Fruit fly (Drosophila melanogaster): ENCODE data around the gene Rcd-1.

Gene Rcd-1

dm6 chrX:19597684-19598363 is 40.7 kb upstream of the Rcd-1 start, which contains the start of gene RpS10b (continued):
- TF ChIP-seq GATAe (GFP tag; conservative IDR thresholded peaks at IDR 0.05) = no peak
- peak; percentile 60 for TF ChIP-seq ttk (GFP tag; IDR thresholded peaks at IDR 0.05)
- TF ChIP-seq Mrtf (GFP tag; IDR thresholded peaks at IDR 0.05) = peak; percentile 72; the same call in 2 of the 3 replicates
- peak; percentile 47 for TF ChIP-seq Sox102F (GFP tag; optimal IDR thresholded peaks at IDR 0.05)
- TF ChIP-seq cad (GFP tag; optimal IDR thresholded peaks at IDR 0.05) = no peak
- peak; percentile 55 for TF ChIP-seq CG9932 (GFP tag; IDR thresholded peaks at IDR 0.05)
- TF ChIP-seq CG4282 (GFP tag; optimal IDR thresholded peaks at IDR 0.05) = no peak
- TF ChIP-seq Doc3 (GFP tag; IDR thresholded peaks at IDR 0.05; ENCODE audit: partially characterized antibody) = peak; percentile 89
- peak; percentile 74; the same call in 1 of the 2 replicates for TF ChIP-seq ato (GFP tag; IDR thresholded peaks at IDR 0.05; ENCODE audit: partially characterized antibody)
- TF ChIP-seq ash1 (GFP tag; optimal IDR thresholded peaks at IDR 0.05) = peak; percentile 81
- no peak for TF ChIP-seq yki (optimal IDR thresholded peaks at IDR 0.05)
- peak; percentile 78 for TF ChIP-seq CG7963 (GFP tag; IDR thresholded peaks at IDR 0.05; ENCODE audit: partially characterized antibody)
- peak; percentile 82 for TF ChIP-seq Jarid2 (GFP tag; optimal IDR thresholded peaks at IDR 0.05)
- TF ChIP-seq Xbp1 (GFP tag; optimal IDR thresholded peaks at IDR 0.05) = peak; percentile 68
- TF ChIP-seq emc (GFP tag; optimal IDR thresholded peaks at IDR 0.05) = peak; percentile 84
- TF ChIP-seq Dip3 (GFP tag; optimal IDR thresholded peaks at IDR 0.05) = peak; percentile 76
- peak; percentile 97 for TF ChIP-seq knrl (GFP tag; IDR thresholded peaks at IDR 0.05; ENCODE audit: partially characterized antibody)
- TF ChIP-seq grau (tag; optimal IDR thresholded peaks at IDR 0.05) = peak; percentile 81
- peak; percentile 90 for TF ChIP-seq chm (GFP tag; IDR thresholded peaks at IDR 0.05)
- peak; percentile 97 for TF ChIP-seq Lhr (GFP tag; optimal IDR thresholded peaks at IDR 0.05)
- peak; percentile 88 for TF ChIP-seq nerfin-1 (tag; optimal IDR thresholded peaks at IDR 0.05)
- peak; percentile 91 for TF ChIP-seq Hey (tag; optimal IDR thresholded peaks at IDR 0.05)
- peak; percentile 53 for TF ChIP-seq zf30C (GFP tag; optimal IDR thresholded peaks at IDR 0.05)
- peak; percentile 98 for TF ChIP-seq CG10543 (GFP tag; optimal IDR thresholded peaks at IDR 0.05)
- TF ChIP-seq CG8944 (GFP tag; optimal IDR thresholded peaks at IDR 0.05) = peak; percentile 73
- TF ChIP-seq zfh1 (GFP tag; IDR thresholded peaks at IDR 0.05) = peak; percentile 86
- TF ChIP-seq CG34422 (GFP tag; IDR thresholded peaks at IDR 0.05) = peak; percentile 84
- TF ChIP-seq cg (GFP tag; optimal IDR thresholded peaks at IDR 0.05) = peak; percentile 5
- TF ChIP-seq CG33557 (GFP tag; optimal IDR thresholded peaks at IDR 0.05) = peak; percentile 86
- peak; percentile 81 for TF ChIP-seq Rx (GFP tag; IDR thresholded peaks at IDR 0.05)
- TF ChIP-seq CG18764 (GFP tag; optimal IDR thresholded peaks at IDR 0.05) = peak; percentile 83
- peak; percentile 95 for TF ChIP-seq mirr (GFP tag; optimal IDR thresholded peaks at IDR 0.05)
- peak; percentile 81 for TF ChIP-seq cato (GFP tag; optimal IDR thresholded peaks at IDR 0.05; ENCODE audit: borderline replicate concordance)
- peak; percentile 96 for TF ChIP-seq CG6813 (GFP tag; optimal IDR thresholded peaks at IDR 0.05)
- TF ChIP-seq CG2199 (GFP tag; IDR thresholded peaks at IDR 0.05) = 0 out of 3 replicates have a peak, but pooled peaks have one; percentile 51
- peak; percentile 85 for TF ChIP-seq NFAT (GFP tag; IDR thresholded peaks at IDR 0.05)
- TF ChIP-seq h (optimal IDR thresholded peaks at IDR 0.05) = no peak
- peak; percentile 69 for TF ChIP-seq CG11247 (GFP tag; IDR thresholded peaks at IDR 0.05)
- TF ChIP-seq Dek (tag; optimal IDR thresholded peaks at IDR 0.05) = peak; percentile 56
- peak; percentile 56; the same call in 1 of the 2 replicates for TF ChIP-seq gsb (GFP tag; IDR thresholded peaks at IDR 0.05)
- peak; percentile 83 for TF ChIP-seq Abd-B (GFP tag; optimal IDR thresholded peaks at IDR 0.05)
- no peak for TF ChIP-seq CG1832 (GFP tag; optimal IDR thresholded peaks at IDR 0.05)
- peak; percentile 87 for TF ChIP-seq CG12391 (tag; optimal IDR thresholded peaks at IDR 0.05)
- peak; percentile 44 for TF ChIP-seq Antp (GFP tag; optimal IDR thresholded peaks at IDR 0.05)
- peak; percentile 79 for TF ChIP-seq CG7556 (GFP tag; optimal IDR thresholded peaks at IDR 0.05)
- no peak for TF ChIP-seq Hr39 (optimal IDR thresholded peaks at IDR 0.05)
- TF ChIP-seq oc (tag; optimal IDR thresholded peaks at IDR 0.05) = peak; percentile 68
- no peak for TF ChIP-seq tup (GFP tag; optimal IDR thresholded peaks at IDR 0.05)
- peak; percentile 75 for TF ChIP-seq CG8290 (GFP tag; optimal IDR thresholded peaks at IDR 0.05)
- peak; percentile 86 to 95 for TF ChIP-seq CG8290 (tag; optimal IDR thresholded peaks at IDR 0.05)

Data from whole organism, embryonic.